Fruit fly (Drosophila melanogaster): ENCODE measurements around the gene cDIP.
A peak's percentile ranks its signal among the peaks of the same experiment; 100 is the strongest.

Gene cDIP

dm6 chr3R:21184373-21185132 lies 23.7 kb upstream of the cDIP start (continued):
- TF ChIP-seq Hr78 (GFP tag; optimal IDR thresholded peaks at IDR 0.05) (no peak), Sry-β (GFP tag; optimal IDR thresholded peaks at IDR 0.05) (peak; percentile 20), Nf-YC (tag; optimal IDR thresholded peaks at IDR 0.05) (peak; percentile 36), kay (GFP tag; optimal IDR thresholded peaks at IDR 0.05) (no peak), CG4820 (GFP tag; optimal IDR thresholded peaks at IDR 0.05) (peak; percentile 71), HHEX (GFP tag; optimal IDR thresholded peaks at IDR 0.05) (peak; percentile 73), Bteb2 (GFP tag; optimal IDR thresholded peaks at IDR 0.05) (peak; percentile 59), CG6854 (GFP tag; optimal IDR thresholded peaks at IDR 0.05) (peak; percentile 24), CG6654 (GFP tag; optimal IDR thresholded peaks at IDR 0.05) (peak; percentile 47), sim (GFP tag; IDR thresholded peaks at IDR 0.05) (no peak), fd102C (GFP tag; optimal IDR thresholded peaks at IDR 0.05) (peak; percentile 25), CG34422 (GFP tag; IDR thresholded peaks at IDR 0.05) (peak; percentile 80), CG2199 (GFP tag; IDR thresholded peaks at IDR 0.05) (peak; percentile 95), eyg (GFP tag; optimal IDR thresholded peaks at IDR 0.05) (peak; percentile 49), bigmax (GFP tag; optimal IDR thresholded peaks at IDR 0.05) (no peak), nerfin-2 (GFP tag; IDR thresholded peaks at IDR 0.05; ENCODE audit: partially characterized antibody) (peak; percentile 44; the same call in 1 of the 2 replicates), CG3995 (GFP tag; optimal IDR thresholded peaks at IDR 0.05) (no peak), CG8290 (GFP tag; optimal IDR thresholded peaks at IDR 0.05) (peak; percentile 72), CG8290 (tag; optimal IDR thresholded peaks at IDR 0.05) (peak; percentile 41 to 86), CG2875 (GFP tag; optimal IDR thresholded peaks at IDR 0.05) (peak; percentile 70), Ptx1 (GFP tag; IDR thresholded peaks at IDR 0.05) (peak; percentile 72), CG11723 (GFP tag; optimal IDR thresholded peaks at IDR 0.05) (peak; percentile 60), CG8944 (GFP tag; optimal IDR thresholded peaks at IDR 0.05) (peak; percentile 76), stc (GFP tag; IDR thresholded peaks at IDR 0.05) (0 out of 2 replicates have a peak, but pooled peaks have one; percentile 44), CG6254 (GFP tag; optimal IDR thresholded peaks at IDR 0.05) (peak; percentile 67), fu2 (GFP tag; optimal IDR thresholded peaks at IDR 0.05) (peak; percentile 68), abd-A (tag; optimal IDR thresholded peaks at IDR 0.05) (no peak), CG14965 (GFP tag; optimal IDR thresholded peaks at IDR 0.05; ENCODE audit: borderline replicate concordance) (peak; percentile 100), Gug (GFP tag; IDR thresholded peaks at IDR 0.05) (peak; percentile 35; the same call in 1 of the 4 replicates), Ada2b (GFP tag; IDR thresholded peaks at IDR 0.05) (peak; percentile 44), mld (GFP tag; IDR thresholded peaks at IDR 0.05; ENCODE audit: partially characterized antibody) (no peak), CG11560 (tag; IDR thresholded peaks at IDR 0.05) (no peak; the same call in 2 of the 3 replicates), Oaz (GFP tag; IDR thresholded peaks at IDR 0.05) (peak; percentile 64), phol (tag; optimal IDR thresholded peaks at IDR 0.05) (peak; percentile 79), HLHmδ (GFP tag; optimal IDR thresholded peaks at IDR 0.05) (peak; percentile 59), CG1603 (tag; optimal IDR thresholded peaks at IDR 0.05) (peak; percentile 78), Dll (GFP tag; IDR thresholded peaks at IDR 0.05; ENCODE audit: partially characterized antibody) (no peak), cwo (GFP tag; optimal IDR thresholded peaks at IDR 0.05) (no peak), Hmx (GFP tag; optimal IDR thresholded peaks at IDR 0.05) (no peak), esg (GFP tag; conservative IDR thresholded peaks at IDR 0.05) (peak; percentile 27; the same call in 1 of the 2 replicates), CkIIα-i1 (GFP tag; IDR thresholded peaks at IDR 0.05) (no peak), Hr39 (optimal IDR thresholded peaks at IDR 0.05) (no peak), D19B (GFP tag; optimal IDR thresholded peaks at IDR 0.05) (peak; percentile 36), Kr (GFP tag; optimal IDR thresholded peaks at IDR 0.05) (no peak), croc (GFP tag; conservative IDR thresholded peaks at IDR 0.05) (peak; percentile 48; the same call in 2 of the 3 replicates), CG12299 (tag; optimal IDR thresholded peaks at IDR 0.05) (no peak), ewg (GFP tag; optimal IDR thresholded peaks at IDR 0.05) (peak; percentile 67), gro (GFP tag; optimal IDR thresholded peaks at IDR 0.05) (peak; percentile 84), CG32532 (GFP tag; IDR thresholded peaks at IDR 0.05) (peak; percentile 84)

Measured in whole organism, embryonic.